Worm (Caenorhabditis elegans) whole organism, young adult: Measurements from ENCODE around the gene C06A1.3.

Experiments
- B0261.1 ChIP-seq: sonication (generic microtip); optimal IDR thresholded peaks from 2 replicates; lab custom pipeline; 2016; ENCODE audit warnings: mild to moderate bottlenecking, missing genetic modification characterization, moderate library complexity, missing compliant biosample characterization
- B0336.3 ChIP-seq: fragments of 200-800 bp; sonication (Bioruptor generic); IDR thresholded peaks from 2 replicates; pipeline ENCODE4 v1.3.6; 2022; ENCODE audit warnings: missing genetic modification characterization, missing compliant biosample characterization
- C17E4.6 ChIP-seq: fragments of 200-800 bp; sonication (Bioruptor generic); IDR thresholded peaks from 2 replicates; pipeline ENCODE4 v1.3.6; 2022; ENCODE audit warnings: missing genetic modification reagents, missing genetic modification characterization, missing compliant biosample characterization
- D2030.7 ChIP-seq: fragments of 200-800 bp; sonication (Bioruptor generic); IDR thresholded peaks from 2 replicates; pipeline ENCODE4 v1.3.6; 2022; ENCODE audit warnings: missing genetic modification reagents, missing genetic modification characterization, missing compliant biosample characterization
- F23B12.7 ChIP-seq: sonication (generic microtip); optimal IDR thresholded peaks from 2 replicates; lab custom pipeline; 2017; ENCODE audit warnings: missing genetic modification characterization, mild to moderate bottlenecking, missing compliant biosample characterization, antibody characterized with exemption, moderate library complexity; ENCODE audit not compliant: insufficient read depth
- F33H1.4 ChIP-seq: fragments of 200-800 bp; sonication (Bioruptor generic); IDR thresholded peaks from 2 replicates; pipeline ENCODE4 v1.3.6; 2022; ENCODE audit warnings: missing genetic modification reagents, missing genetic modification characterization, missing compliant biosample characterization
- F39B2.1 ChIP-seq: fragments of 200-800 bp; sonication (Bioruptor generic); IDR thresholded peaks from 2 replicates; pipeline ENCODE4 v1.3.6; 2022; ENCODE audit warnings: missing genetic modification reagents, missing genetic modification characterization, missing compliant biosample characterization
- K11D2.4 ChIP-seq: fragments of 200-800 bp; sonication (Bioruptor generic); IDR thresholded peaks from 2 replicates; pipeline ENCODE4 v1.3.6; 2022; ENCODE audit warnings: missing genetic modification reagents, missing genetic modification characterization, missing compliant biosample characterization
- Y53G8AR.9 ChIP-seq: fragments of 200-800 bp; sonication (Bioruptor generic); conservative IDR thresholded peaks from 2 replicates; pipeline ENCODE4 v1.3.6; 2022; ENCODE audit warnings: missing genetic modification reagents, missing genetic modification characterization, missing compliant biosample characterization
- Y79H2A.3 ChIP-seq: fragments of 200-800 bp; sonication (Bioruptor generic); conservative IDR thresholded peaks from 2 replicates; pipeline ENCODE4 v1.3.6; 2022; ENCODE audit warnings: missing genetic modification reagents, missing genetic modification characterization, missing compliant biosample characterization
- ZK185.1 ChIP-seq: sonication (generic microtip); optimal IDR thresholded peaks from 2 replicates; lab custom pipeline; 2016; ENCODE audit warnings: mild to moderate bottlenecking, missing genetic modification characterization, missing compliant biosample characterization; ENCODE audit not compliant: poor library complexity, severe bottlenecking
- akir-1 ChIP-seq: fragments of 200-800 bp; sonication (Bioruptor generic); optimal IDR thresholded peaks from 2 replicates; lab custom pipeline; 2018; ENCODE audit warnings: mild to moderate bottlenecking, missing genetic modification characterization, moderate library complexity, missing compliant biosample characterization
- aptf-3 ChIP-seq: fragments of 200-800 bp; sonication (Bioruptor generic); IDR thresholded peaks from 2 replicates; pipeline ENCODE4 v1.3.6; 2022; ENCODE audit warnings: missing genetic modification characterization, missing compliant biosample characterization
- attf-3 ChIP-seq: fragments of 200-800 bp; sonication (Bioruptor generic); conservative IDR thresholded peaks from 2 replicates; pipeline ENCODE4 v1.3.6; 2022; ENCODE audit warnings: missing genetic modification reagents, missing genetic modification characterization, missing compliant biosample characterization
- attf-5 ChIP-seq: fragments of 200-800 bp; sonication (Bioruptor generic); optimal IDR thresholded peaks from 2 replicates; lab custom pipeline; 2018; ENCODE audit warnings: mild to moderate bottlenecking, missing genetic modification characterization, missing compliant biosample characterization
- bed-1 ChIP-seq: fragments of 200-800 bp; sonication (Bioruptor generic); IDR thresholded peaks from 2 replicates; pipeline ENCODE4 v1.3.6; 2022; ENCODE audit warnings: missing genetic modification reagents, missing genetic modification characterization, missing compliant biosample characterization
- ccch-3 ChIP-seq: fragments of 200-800 bp; sonication (Bioruptor generic); optimal IDR thresholded peaks from 2 replicates; lab custom pipeline; 2018; ENCODE audit warnings: mild to moderate bottlenecking, missing genetic modification characterization, missing compliant biosample characterization
- cebp-1 ChIP-seq, 2 experiments: fragments of 200-800 bp in 1 of 2; sonication (Bioruptor generic) in 1 of 2; sonication (generic microtip) in 1 of 2; IDR thresholded peaks in 1 of 2; optimal IDR thresholded peaks in 1 of 2; 2 replicates each; pipeline versions ENCODE4 v1.3.6 to Lab custom; 2017 to 2022; ENCODE audit warnings: missing compliant biosample characterization in 2 of 2, missing genetic modification characterization in 2 of 2, mild to moderate bottlenecking in 1 of 2, missing genetic modification reagents in 1 of 2, moderate library complexity in 1 of 2
- cebp-2 ChIP-seq: fragments of 200-800 bp; sonication (Bioruptor generic); IDR thresholded peaks from 2 replicates; pipeline ENCODE4 v1.3.6; 2022; ENCODE audit warnings: missing genetic modification characterization, missing compliant biosample characterization
- ceh-79 ChIP-seq: sonication (generic microtip); optimal IDR thresholded peaks from 2 replicates; lab custom pipeline; 2017; ENCODE audit warnings: mild to moderate bottlenecking, missing genetic modification characterization, missing compliant biosample characterization
- ets-4 ChIP-seq: fragments of 200-800 bp; sonication (Bioruptor generic); optimal IDR thresholded peaks from 2 replicates; lab custom pipeline; 2018; ENCODE audit warnings: mild to moderate bottlenecking, missing genetic modification characterization, missing compliant biosample characterization
- hlh-12 ChIP-seq: sonication (generic microtip); optimal IDR thresholded peaks from 2 replicates; lab custom pipeline; 2016; ENCODE audit warnings: missing genetic modification characterization, missing compliant biosample characterization
- hlh-26 ChIP-seq: fragments of 200-800 bp; sonication (Bioruptor generic); conservative IDR thresholded peaks from 2 replicates; pipeline ENCODE4 v1.3.6; 2022; ENCODE audit warnings: missing genetic modification reagents, missing genetic modification characterization, missing compliant biosample characterization
- hsf-1 ChIP-seq: fragments of 200-800 bp; sonication (Bioruptor generic); IDR thresholded peaks from 2 replicates; pipeline ENCODE4 v1.3.6; 2022; ENCODE audit warnings: missing genetic modification reagents, missing genetic modification characterization, missing compliant biosample characterization
- lag-1 ChIP-seq: fragments of 200-800 bp; sonication (Bioruptor generic); IDR thresholded peaks from 2 replicates; pipeline ENCODE4 v1.3.6; 2022; ENCODE audit warnings: missing genetic modification reagents, missing genetic modification characterization, missing compliant biosample characterization
- lin-35 ChIP-seq, 3 experiments: fragments of 150-350 bp in 2 of 3; sonication (generic microtip) in 1 of 3; optimal IDR thresholded peaks; 2 replicates each; lab custom pipeline; 2014 to 2018; ENCODE audit warnings: missing biosample characterization in 3 of 3, missing genetic modification characterization in 3 of 3, missing genetic modification reagents in 3 of 3
- lsy-27 ChIP-seq: sonication (generic microtip); optimal IDR thresholded peaks from 2 replicates; lab custom pipeline; 2017; ENCODE audit warnings: missing genetic modification characterization, mild to moderate bottlenecking, missing compliant biosample characterization, antibody characterized with exemption, missing genotype, borderline replicate concordance; ENCODE audit not compliant: insufficient read depth
- madf-3 ChIP-seq: fragments of 200-800 bp; sonication (Bioruptor generic); IDR thresholded peaks from 2 replicates; pipeline ENCODE4 v1.3.6; 2022; ENCODE audit warnings: missing genetic modification reagents, missing genetic modification characterization, missing compliant biosample characterization
- madf-6 ChIP-seq: fragments of 200-800 bp; sonication (Bioruptor generic); IDR thresholded peaks from 2 replicates; pipeline ENCODE4 v1.3.6; 2022; ENCODE audit warnings: missing genetic modification reagents, missing genetic modification characterization, missing compliant biosample characterization
- nfyb-1 ChIP-seq: fragments of 200-800 bp; sonication (Bioruptor generic); IDR thresholded peaks from 2 replicates; pipeline ENCODE4 v1.3.6; 2022; ENCODE audit warnings: missing genetic modification reagents, missing genetic modification characterization, missing compliant biosample characterization
- nhr-80 ChIP-seq: sonication (generic microtip); optimal IDR thresholded peaks from 2 replicates; lab custom pipeline; 2016; ENCODE audit warnings: missing genetic modification characterization, missing compliant biosample characterization
- nhr-90 ChIP-seq: sonication (generic microtip); optimal IDR thresholded peaks from 2 replicates; lab custom pipeline; 2016; ENCODE audit warnings: missing genotype, mild to moderate bottlenecking, missing genetic modification characterization, missing compliant biosample characterization
- pbrm-1 ChIP-seq: fragments of 200-800 bp; sonication (Bioruptor generic); IDR thresholded peaks from 2 replicates; pipeline ENCODE4 v1.3.6; 2022; ENCODE audit warnings: missing genetic modification reagents, missing genetic modification characterization, missing compliant biosample characterization
- pha-4 ChIP-seq: fragments of 150-350 bp; sonication (generic microtip); optimal IDR thresholded peaks from 2 replicates; lab custom pipeline; 2014; ENCODE audit warnings: missing biosample characterization, missing genetic modification reagents, missing genetic modification characterization
- repo-1 ChIP-seq: sonication (generic microtip); optimal IDR thresholded peaks from 2 replicates; lab custom pipeline; 2017; ENCODE audit warnings: mild to moderate bottlenecking, missing genetic modification characterization, missing compliant biosample characterization
- rpc-1 ChIP-seq, 2 experiments: fragments of 150-350 bp in 1 of 2; sonication (generic microtip) in 1 of 2; optimal IDR thresholded peaks; 2 replicates each; lab custom pipeline; 2014 to 2018; ENCODE audit warnings: missing biosample characterization in 1 of 2, missing genetic modification characterization in 1 of 2, missing genetic modification reagents in 1 of 2, missing genotype in 1 of 2
- sea-2 ChIP-seq: fragments of 200-800 bp; sonication (Bioruptor generic); IDR thresholded peaks from 2 replicates; pipeline ENCODE4 v1.3.6; 2022; ENCODE audit warnings: missing genetic modification characterization, missing compliant biosample characterization
- snpc-1.3 ChIP-seq: sonication (generic microtip); optimal IDR thresholded peaks from 2 replicates; lab custom pipeline; 2017; ENCODE audit warnings: missing genetic modification characterization, mild to moderate bottlenecking, missing compliant biosample characterization, antibody characterized with exemption, moderate library complexity, missing genotype, missing genetic modification reagents; ENCODE audit not compliant: insufficient read depth
- snpc-4 ChIP-seq, 5 experiments: fragments of 150-350 bp in 1 of 5; sonication (generic microtip) in 4 of 5; optimal IDR thresholded peaks; 2 replicates each; lab custom pipeline; 2014 to 2018; ENCODE audit warnings: missing genetic modification characterization in 5 of 5, missing biosample characterization in 3 of 5, antibody characterized with exemption in 2 of 5, mild to moderate bottlenecking in 2 of 5, missing compliant biosample characterization in 2 of 5, missing genotype in 2 of 5, moderate library complexity in 2 of 5, missing genetic modification reagents in 1 of 5
- sptf-2 ChIP-seq: fragments of 200-800 bp; sonication (Bioruptor generic); optimal IDR thresholded peaks from 2 replicates; lab custom pipeline; 2018; ENCODE audit warnings: mild to moderate bottlenecking, missing genetic modification characterization, missing compliant biosample characterization
- zfh-2 ChIP-seq: fragments of 200-800 bp; sonication (Bioruptor generic); conservative IDR thresholded peaks from 2 replicates; pipeline ENCODE4 v1.3.6; 2022; ENCODE audit warnings: missing genetic modification reagents, missing genetic modification characterization, missing compliant biosample characterization
- zim-3 ChIP-seq: sonication (generic microtip); optimal IDR thresholded peaks from 2 replicates; lab custom pipeline; 2017; ENCODE audit warnings: mild to moderate bottlenecking, missing genetic modification characterization, moderate library complexity, missing compliant biosample characterization
- ztf-18 ChIP-seq: sonication (generic microtip); optimal IDR thresholded peaks from 2 replicates; lab custom pipeline; 2016; ENCODE audit warnings: missing genotype, mild to moderate bottlenecking, missing genetic modification characterization, missing compliant biosample characterization
- ztf-28 ChIP-seq: fragments of 200-800 bp; sonication (Bioruptor generic); IDR thresholded peaks from 2 replicates; pipeline ENCODE4 v1.3.6; 2022; ENCODE audit warnings: missing genetic modification reagents, missing genetic modification characterization, missing compliant biosample characterization
- ztf-3 ChIP-seq: fragments of 200-800 bp; sonication (Bioruptor generic); optimal IDR thresholded peaks from 2 replicates; lab custom pipeline; 2018; ENCODE audit warnings: mild to moderate bottlenecking, missing genetic modification characterization, missing compliant biosample characterization
- ztf-6 ChIP-seq: fragments of 200-800 bp; sonication (Bioruptor generic); IDR thresholded peaks from 2 replicates; pipeline ENCODE4 v1.3.6; 2022; ENCODE audit warnings: missing genetic modification reagents, missing genetic modification characterization, missing compliant biosample characterization

C06A1.3 gene

ce11 chrII:10544374-10544908 is 27.6 kb upstream of the C06A1.3 start:
- TF ChIP-seq nfyb-1 (peak; percentile 59; the same call in 1 of the 2 replicates), repo-1 (tag; lab: Kevin White, UChicago) (no peak), rpc-1 (optimal IDR thresholded peaks at IDR 0.05; lab: Kevin White, UChicago) (no peak), rpc-1 (tag; optimal IDR thresholded peaks at IDR 0.05; lab: Kevin White, UChicago) (no peak), D2030.7 (no peak), attf-5 (no peak), bed-1 (GFP tag; lab: Robert Waterston, UW) (0 out of 2 replicates have a peak, but pooled peaks have one; percentile 26), madf-3 (GFP tag; lab: Robert Waterston, UW) (0 out of 2 replicates have a peak, but pooled peaks have one; percentile 34), pha-4 (tag; lab: Kevin White, UChicago) (no peak), hlh-26 (no peak), ztf-28 (GFP tag; lab: Robert Waterston, UW) (no peak), B0336.3 (GFP tag; lab: Robert Waterston, UW) (peak; percentile 9; the same call in 1 of the 2 replicates), F23B12.7 (tag; lab: Kevin White, UChicago) (no peak), akir-1 (GFP tag; lab: Kevin White, UChicago) (peak; percentile 1), ets-4 (GFP tag; lab: Kevin White, UChicago) (peak; percentile 19), sptf-2 (no peak), pbrm-1 (GFP tag; lab: Robert Waterston, UW) (no peak), Y79H2A.3 (GFP tag; lab: Robert Waterston, UW) (no peak), ztf-3 (GFP tag; lab: Kevin White, UChicago) (no peak), cebp-1 (GFP tag; IDR thresholded peaks at IDR 0.05; lab: Robert Waterston, UW) (0 out of 2 replicates have a peak, but pooled peaks have one; percentile 9), cebp-1 (tag; optimal IDR thresholded peaks at IDR 0.05; lab: Kevin White, UChicago) (peak; percentile 35), nhr-90 (tag; lab: Kevin White, UChicago) (no peak), lin-35 (GFP tag; optimal IDR thresholded peaks at IDR 0.05; lab: Kevin White, UChicago) (peak in 1 of 3 experiments; percentile 23), hlh-12 (tag; lab: Kevin White, UChicago) (no peak), snpc-4 (GFP tag; optimal IDR thresholded peaks at IDR 0.05; lab: Kevin White, UChicago) (no peak), snpc-4 (tag; optimal IDR thresholded peaks at IDR 0.05; lab: Kevin White, UChicago) (no peak), sea-2 (no peak), ztf-18 (tag; lab: Kevin White, UChicago) (no peak), ZK185.1 (tag; lab: Kevin White, UChicago) (no peak), ccch-3 (GFP tag; lab: Kevin White, UChicago) (no peak), C17E4.6 (no peak), hsf-1 (GFP tag; lab: Robert Waterston, UW) (no peak), K11D2.4 (GFP tag; lab: Robert Waterston, UW) (peak; percentile 13; the same call in 1 of the 2 replicates), nhr-80 (no peak), Y53G8AR.9 (GFP tag; lab: Robert Waterston, UW) (peak; percentile 44), zfh-2 (peak; percentile 19; the same call in 1 of the 2 replicates), lsy-27 (tag; lab: Kevin White, UChicago) (no peak), F39B2.1 (no peak; the same call in 1 of the 2 replicates), attf-3 (GFP tag; lab: Robert Waterston, UW) (no peak)
- TF ChIP-seq, all 124 proteins: peak for 11

ce11 chrII:10545213-10545612 is 26.9 kb upstream of the C06A1.3 start:
- TF ChIP-seq F33H1.4 (GFP tag; lab: Robert Waterston, UW) (0 out of 2 replicates have a peak, but pooled peaks have one; percentile 7), cebp-2 (0 out of 2 replicates have a peak, but pooled peaks have one; percentile 3), madf-6 (GFP tag; lab: Robert Waterston, UW) (0 out of 2 replicates have a peak, but pooled peaks have one; percentile 13), snpc-1.3 (tag; lab: Kevin White, UChicago) (peak; percentile 40), aptf-3 (GFP tag; lab: Robert Waterston, UW) (peak; percentile 39; the same call in 1 of the 2 replicates), ztf-6 (0 out of 2 replicates have a peak, but pooled peaks have one; percentile 48), K11D2.4 (GFP tag; lab: Robert Waterston, UW) (0 out of 2 replicates have a peak, but pooled peaks have one; percentile 10), hlh-26 (no peak), B0261.1 (tag; lab: Kevin White, UChicago) (peak; percentile 63), zim-3 (no peak), lag-1 (GFP tag; lab: Robert Waterston, UW) (0 out of 2 replicates have a peak, but pooled peaks have one; percentile 26), ceh-79 (no peak)
